Worm (Caenorhabditis elegans): Measurements from ENCODE around the gene T05D4.5.
A peak's percentile ranks its signal among the peaks of the same experiment; 100 is the strongest.

The T05D4.5 gene

DNA sequence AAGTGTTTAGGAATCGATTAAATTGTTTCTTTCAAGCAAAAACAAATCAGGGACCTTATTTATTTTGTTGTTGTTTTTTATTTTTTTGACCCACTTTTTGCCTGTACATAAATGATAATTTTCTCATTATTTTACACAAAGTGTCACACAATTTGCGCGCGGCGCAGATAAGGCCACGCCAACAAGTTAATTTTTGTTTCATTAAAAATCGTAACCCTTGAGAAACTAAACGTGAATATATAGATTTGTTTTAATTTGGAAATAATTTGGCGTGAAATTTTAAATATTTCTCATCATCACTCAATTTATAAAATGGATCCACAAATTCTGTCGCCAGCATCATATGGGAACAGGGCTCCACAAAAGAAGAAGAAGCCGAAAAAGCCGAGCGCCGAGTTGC is at the start of gene T05D4.5:
T05D4.5 (plus strand) TSS at position 301 of the 400 bp plus-strand sequence.
- TF ChIP-seq tab-1 (GFP tag; IDR thresholded peaks at IDR 0.05) (no peak), ref-1 (GFP tag; conservative IDR thresholded peaks at IDR 0.05) (no peak), ztf-23 (GFP tag; IDR thresholded peaks at IDR 0.05) (no peak), flt-1 (GFP tag; IDR thresholded peaks at IDR 0.05) (no peak), klf-2 (GFP tag; conservative IDR thresholded peaks at IDR 0.05) (no peak), ztf-29 (GFP tag; IDR thresholded peaks at IDR 0.05) (no peak), med-1 (GFP tag; optimal IDR thresholded peaks at IDR 0.05; ENCODE audit: insufficient read depth) (no peak), cog-1 (tag; optimal IDR thresholded peaks at IDR 0.05) (no peak), T22C8.4 (GFP tag; IDR thresholded peaks at IDR 0.05) (no peak)

- TF ChIP-seq cog-1 (tag; optimal IDR thresholded peaks at IDR 0.05) (no peak), T22C8.4 (GFP tag; IDR thresholded peaks at IDR 0.05) (no peak), ztf-29 (GFP tag; IDR thresholded peaks at IDR 0.05) (no peak), tab-1 (GFP tag; IDR thresholded peaks at IDR 0.05) (no peak), ref-1 (GFP tag; conservative IDR thresholded peaks at IDR 0.05) (no peak), klf-2 (GFP tag; conservative IDR thresholded peaks at IDR 0.05) (no peak), ztf-23 (GFP tag; IDR thresholded peaks at IDR 0.05) (no peak)
Observed at ce11 chrIII:13530838-13531237, 49.8 kb upstream of the T05D4.5 start.

DNA sequence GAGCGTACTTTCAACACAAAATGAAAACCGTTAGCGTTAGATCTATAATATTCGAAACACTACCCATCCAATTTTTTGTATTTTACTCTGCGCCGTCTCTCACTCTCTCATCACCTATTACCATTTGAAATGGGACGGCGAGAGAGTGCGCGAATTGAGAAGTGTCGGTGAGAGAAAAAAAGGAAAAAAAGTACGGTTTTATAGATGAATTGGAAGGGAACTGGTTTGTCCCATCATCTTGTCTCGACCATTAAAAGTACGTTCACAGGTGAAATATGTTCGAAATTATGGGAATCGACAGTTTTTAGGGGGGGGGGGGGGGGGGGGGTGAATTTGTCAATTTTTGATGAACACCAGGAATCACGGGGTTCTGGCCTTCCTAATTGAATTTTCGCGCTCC is 45.9 kb upstream of the T05D4.5 start:
- TF ChIP-seq ztf-29 (GFP tag; IDR thresholded peaks at IDR 0.05) (no peak), flt-1 (GFP tag; IDR thresholded peaks at IDR 0.05) (no peak), med-1 (GFP tag; optimal IDR thresholded peaks at IDR 0.05; ENCODE audit: insufficient read depth) (no peak)

DNA sequence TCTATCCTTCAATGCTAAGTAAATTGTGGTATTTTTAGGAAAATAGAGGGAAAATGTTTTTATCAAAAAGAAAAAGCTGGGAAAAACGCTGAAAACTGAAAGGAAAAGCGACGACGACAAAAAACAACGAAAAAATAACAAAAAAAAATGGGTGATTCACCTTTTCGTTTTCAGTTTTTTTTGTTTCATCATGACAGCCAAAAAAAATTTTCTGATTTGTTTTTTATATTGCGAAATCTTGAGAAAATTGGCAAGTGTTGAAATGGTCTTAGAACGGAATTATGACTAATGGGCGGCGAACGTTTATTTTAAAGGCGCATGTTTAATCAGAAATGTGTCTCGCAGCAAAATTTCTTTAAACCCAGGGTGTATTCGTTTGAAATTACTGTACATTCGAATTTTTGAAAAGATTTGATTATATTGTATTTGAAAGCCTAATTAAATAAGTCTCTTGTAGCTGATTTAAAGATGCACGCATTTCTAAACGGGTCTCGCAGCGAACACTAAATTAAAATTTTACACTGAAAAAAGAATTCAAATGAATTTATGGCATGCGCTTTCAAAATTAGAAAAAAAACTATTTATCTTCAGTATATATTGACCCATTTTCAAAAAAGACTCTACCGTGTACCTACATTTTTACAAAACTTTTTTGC is 44.8 kb upstream of the T05D4.5 start:
- TF ChIP-seq flt-1 (GFP tag; IDR thresholded peaks at IDR 0.05), result no peak

- TF ChIP-seq ztf-23 (GFP tag; IDR thresholded peaks at IDR 0.05) (no peak), ztf-29 (GFP tag; IDR thresholded peaks at IDR 0.05) (no peak), ref-1 (GFP tag; conservative IDR thresholded peaks at IDR 0.05) (no peak), cog-1 (tag; optimal IDR thresholded peaks at IDR 0.05) (no peak), tab-1 (GFP tag; IDR thresholded peaks at IDR 0.05) (no peak), flt-1 (GFP tag; IDR thresholded peaks at IDR 0.05) (no peak), klf-2 (GFP tag; conservative IDR thresholded peaks at IDR 0.05) (no peak), T22C8.4 (GFP tag; IDR thresholded peaks at IDR 0.05) (no peak), med-1 (GFP tag; optimal IDR thresholded peaks at IDR 0.05; ENCODE audit: insufficient read depth) (no peak)
Observed at ce11 chrIII:13540791-13541190, 39.8 kb upstream of the T05D4.5 start.

DNA sequence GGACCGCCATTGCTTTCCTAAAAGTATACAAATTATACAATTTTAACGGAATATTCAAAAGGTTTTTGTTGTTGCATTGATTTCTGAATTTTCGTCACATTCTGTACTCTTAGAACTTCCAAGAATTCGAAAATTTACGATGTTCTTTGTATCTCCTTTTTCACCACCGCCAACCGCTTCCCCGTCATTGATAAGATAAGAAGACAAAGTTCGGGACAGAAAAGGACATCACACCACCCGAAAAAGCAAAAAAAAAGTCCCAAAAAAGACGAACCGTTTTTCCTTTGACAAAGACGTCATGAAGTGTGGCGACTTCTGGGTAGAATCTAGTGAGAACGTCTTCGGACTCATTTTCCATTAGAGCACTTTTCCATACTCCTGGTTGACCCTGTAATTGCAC is 38.2 kb upstream of the T05D4.5 start:
- no peak for TF ChIP-seq ref-1 (GFP tag; conservative IDR thresholded peaks at IDR 0.05)
- TF ChIP-seq flt-1 (GFP tag; IDR thresholded peaks at IDR 0.05), result no peak
- no peak for TF ChIP-seq ztf-23 (GFP tag; IDR thresholded peaks at IDR 0.05)
- no peak for TF ChIP-seq cog-1 (tag; optimal IDR thresholded peaks at IDR 0.05)
- no peak for TF ChIP-seq ztf-29 (GFP tag; IDR thresholded peaks at IDR 0.05)
- no peak for TF ChIP-seq klf-2 (GFP tag; conservative IDR thresholded peaks at IDR 0.05)

DNA sequence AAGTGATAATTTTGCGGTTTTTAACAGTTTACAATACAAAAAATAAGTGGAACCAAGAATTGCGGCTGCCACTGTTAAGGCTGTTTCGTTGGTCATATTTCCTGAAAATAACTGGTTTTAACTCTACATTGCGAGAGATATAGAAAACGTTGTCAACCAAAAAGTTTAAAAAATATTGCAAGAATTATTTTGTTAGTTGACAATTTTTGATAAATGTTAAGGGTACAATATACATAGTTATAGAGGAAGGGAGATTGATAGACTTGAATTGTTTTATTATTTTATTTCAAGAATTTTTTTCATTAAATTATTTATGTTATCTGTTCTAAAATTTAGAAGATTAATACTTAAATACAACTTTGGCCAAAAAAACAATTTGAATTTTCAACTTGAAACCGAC is 37.2 kb upstream of the T05D4.5 start, which contains the start of gene acs-5:
acs-5 (minus strand) TSS at position 101 of the 400 bp plus-strand sequence.
- no peak for TF ChIP-seq cog-1 (tag; optimal IDR thresholded peaks at IDR 0.05)
- no peak for TF ChIP-seq flt-1 (GFP tag; IDR thresholded peaks at IDR 0.05)
- TF ChIP-seq T22C8.4 (GFP tag; IDR thresholded peaks at IDR 0.05), result no peak
- no peak for TF ChIP-seq ztf-23 (GFP tag; IDR thresholded peaks at IDR 0.05)
- TF ChIP-seq ref-1 (GFP tag; conservative IDR thresholded peaks at IDR 0.05), result no peak
- no peak for TF ChIP-seq tab-1 (GFP tag; IDR thresholded peaks at IDR 0.05)
- no peak for TF ChIP-seq klf-2 (GFP tag; conservative IDR thresholded peaks at IDR 0.05)
- TF ChIP-seq ztf-29 (GFP tag; IDR thresholded peaks at IDR 0.05), result no peak
- no peak for TF ChIP-seq med-1 (GFP tag; optimal IDR thresholded peaks at IDR 0.05; ENCODE audit: insufficient read depth)

DNA sequence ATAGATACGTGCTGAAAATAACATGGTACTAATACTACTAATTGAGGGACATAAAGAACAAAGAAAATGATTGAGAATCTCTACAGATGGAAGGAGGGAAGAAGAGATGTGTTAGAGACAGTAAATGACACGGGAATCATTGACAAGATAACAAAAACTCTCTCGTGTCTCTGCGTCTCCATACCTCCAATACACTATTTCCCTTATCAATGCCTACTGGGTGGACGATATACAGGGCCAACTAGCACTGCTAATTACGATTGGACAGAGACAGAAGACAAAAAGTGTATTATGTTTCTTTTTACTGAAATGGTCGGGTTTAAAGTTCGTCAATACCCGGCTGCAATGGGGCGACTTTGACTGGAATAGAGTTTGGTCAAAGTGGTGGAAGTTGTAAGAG is 36.0 kb upstream of the T05D4.5 start:
- no peak for TF ChIP-seq ztf-29 (GFP tag; IDR thresholded peaks at IDR 0.05)
- TF ChIP-seq cog-1 (tag; optimal IDR thresholded peaks at IDR 0.05), result no peak
- TF ChIP-seq tab-1 (GFP tag; IDR thresholded peaks at IDR 0.05), result no peak
- TF ChIP-seq ref-1 (GFP tag; conservative IDR thresholded peaks at IDR 0.05), result no peak
- no peak for TF ChIP-seq ztf-23 (GFP tag; IDR thresholded peaks at IDR 0.05)
- TF ChIP-seq klf-2 (GFP tag; conservative IDR thresholded peaks at IDR 0.05), result no peak
- no peak for TF ChIP-seq flt-1 (GFP tag; IDR thresholded peaks at IDR 0.05)
- TF ChIP-seq T22C8.4 (GFP tag; IDR thresholded peaks at IDR 0.05), result no peak
- no peak for TF ChIP-seq med-1 (GFP tag; optimal IDR thresholded peaks at IDR 0.05; ENCODE audit: insufficient read depth)

- no peak for TF ChIP-seq klf-2 (GFP tag; conservative IDR thresholded peaks at IDR 0.05)
- no peak for TF ChIP-seq ref-1 (GFP tag; conservative IDR thresholded peaks at IDR 0.05)
- TF ChIP-seq flt-1 (GFP tag; IDR thresholded peaks at IDR 0.05), result no peak
- TF ChIP-seq T22C8.4 (GFP tag; IDR thresholded peaks at IDR 0.05), result no peak
- no peak for TF ChIP-seq med-1 (GFP tag; optimal IDR thresholded peaks at IDR 0.05; ENCODE audit: insufficient read depth)
- TF ChIP-seq tab-1 (GFP tag; IDR thresholded peaks at IDR 0.05), result no peak
- TF ChIP-seq ztf-23 (GFP tag; IDR thresholded peaks at IDR 0.05), result no peak
- TF ChIP-seq ztf-29 (GFP tag; IDR thresholded peaks at IDR 0.05), result no peak
- no peak for TF ChIP-seq cog-1 (tag; optimal IDR thresholded peaks at IDR 0.05)
Observed at ce11 chrIII:13546537-13546936, 34.1 kb upstream of the T05D4.5 start, which contains the start of gene Y76A2B.4. Y76A2B.4 (minus strand) TSS chrIII:13546777.

- no peak for TF ChIP-seq ref-1 (GFP tag; conservative IDR thresholded peaks at IDR 0.05)
- peak; percentile 4 for TF ChIP-seq cog-1 (tag; optimal IDR thresholded peaks at IDR 0.05)
- no peak for TF ChIP-seq ztf-23 (GFP tag; IDR thresholded peaks at IDR 0.05)
- no peak for TF ChIP-seq flt-1 (GFP tag; IDR thresholded peaks at IDR 0.05)
- no peak for TF ChIP-seq ztf-29 (GFP tag; IDR thresholded peaks at IDR 0.05)
Observed at ce11 chrIII:13548982-13549381, 31.7 kb upstream of the T05D4.5 start, which contains the start of gene mmad-1. mmad-1 (minus strand) TSS chrIII:13549005.
